Worm (Caenorhabditis elegans) whole organism, L4 larva: ENCODE results near the gene ZK1127.5.

ENCODE experiments used
- ama-1 ChIP-seq: fragments of 150-350 bp; optimal IDR thresholded peaks from 2 replicates; lab custom pipeline; 2014; ENCODE audit warnings: inconsistent platforms, mixed read lengths
- dmd-9 ChIP-seq: fragments of 200-800 bp; sonication (Bioruptor generic); IDR thresholded peaks from 2 replicates; pipeline ENCODE4 v1.3.6; 2022; ENCODE audit warnings: missing genetic modification reagents, missing genetic modification characterization, missing compliant biosample characterization
- hlh-11 ChIP-seq: fragments of 200-800 bp; sonication (Bioruptor generic); optimal IDR thresholded peaks from 2 replicates; lab custom pipeline; 2018; ENCODE audit warnings: mild to moderate bottlenecking, missing genetic modification characterization, missing compliant biosample characterization
- lin-39 ChIP-seq: fragments of 150-350 bp; optimal IDR thresholded peaks from 2 replicates; lab custom pipeline; 2014; ENCODE audit warnings: missing biosample characterization, missing genetic modification reagents, missing genetic modification characterization
- mep-1 ChIP-seq: fragments of 150-350 bp; sonication (generic microtip); optimal IDR thresholded peaks from 3 replicates; lab custom pipeline; 2014; ENCODE audit warnings: missing biosample characterization, missing genetic modification characterization
- nhr-11 ChIP-seq: fragments of 150-350 bp; optimal IDR thresholded peaks from 2 replicates; lab custom pipeline; 2014; ENCODE audit warnings: missing biosample characterization, missing genetic modification characterization
- skn-1 ChIP-seq: fragments of 150-350 bp; optimal IDR thresholded peaks from 2 replicates; lab custom pipeline; 2014; ENCODE audit warnings: missing biosample characterization, missing genetic modification characterization
- tra-1 ChIP-seq: fragments of 200-800 bp; sonication (Bioruptor generic); IDR thresholded peaks from 2 replicates; pipeline ENCODE4 v1.3.6; 2022; ENCODE audit warnings: missing genetic modification reagents, missing genetic modification characterization, missing compliant biosample characterization
- zag-1 ChIP-seq: fragments of 150-350 bp; optimal IDR thresholded peaks from 2 replicates; lab custom pipeline; 2014; ENCODE audit warnings: missing biosample characterization, missing genetic modification characterization
- zfp-2 ChIP-seq: sonication (generic microtip); optimal IDR thresholded peaks from 2 replicates; lab custom pipeline; 2016; ENCODE audit warnings: mild to moderate bottlenecking, missing genetic modification characterization, missing compliant biosample characterization

- TF ChIP-seq ama-1 (lab: Kevin White, UChicago): no peak
- TF ChIP-seq mep-1 (tag; lab: Kevin White, UChicago): no peak
- TF ChIP-seq hlh-11: no peak
- TF ChIP-seq dmd-9: no peak
- TF ChIP-seq nhr-11: no peak
- no peak for TF ChIP-seq tra-1 (GFP tag; lab: Robert Waterston, UW)
- no peak for TF ChIP-seq zfp-2 (tag; lab: Kevin White, UChicago)
- TF ChIP-seq lin-39 (tag; lab: Kevin White, UChicago): no peak
- TF ChIP-seq zag-1 (tag; lab: Kevin White, UChicago): no peak
- TF ChIP-seq skn-1 (tag; lab: Kevin White, UChicago): no peak
Measured at ce11 chrII:7037659-7038342, 12.7 kb upstream of the ZK1127.5 start, which contains the start of gene cin-4.
